Worm (Caenorhabditis elegans) whole organism, young adult: Measurements from ENCODE around the gene fbxb-1.

Experiments used
- F10E7.11 ChIP-seq: sonication (generic microtip); optimal IDR thresholded peaks from 2 replicates; lab custom pipeline; 2017; ENCODE audit warnings: mild to moderate bottlenecking, missing genetic modification characterization, moderate library complexity, missing compliant biosample characterization
- Y53G8AR.9 ChIP-seq: fragments of 200-800 bp; sonication (Bioruptor generic); conservative IDR thresholded peaks from 2 replicates; pipeline ENCODE4 v1.3.6; 2022; ENCODE audit warnings: missing genetic modification reagents, missing genetic modification characterization, missing compliant biosample characterization
- ama-1 ChIP-seq, 3 experiments: fragments of 150-350 bp in 1 of 3; sonication (generic microtip) in 2 of 3; optimal IDR thresholded peaks; 2 replicates each; lab custom pipeline; 2014 to 2018; ENCODE audit warnings: missing biosample characterization in 2 of 3, missing genetic modification characterization in 2 of 3, missing genetic modification reagents in 2 of 3
- bed-1 ChIP-seq: fragments of 200-800 bp; sonication (Bioruptor generic); IDR thresholded peaks from 2 replicates; pipeline ENCODE4 v1.3.6; 2022; ENCODE audit warnings: missing genetic modification reagents, missing genetic modification characterization, missing compliant biosample characterization
- ceh-40 ChIP-seq: fragments of 200-800 bp; sonication (Bioruptor generic); IDR thresholded peaks from 2 replicates; pipeline ENCODE4 v1.3.6; 2022; ENCODE audit warnings: missing genetic modification characterization, missing compliant biosample characterization
- efl-1 ChIP-seq: fragments of 150-350 bp; optimal IDR thresholded peaks from 2 replicates; lab custom pipeline; 2014; ENCODE audit warnings: missing biosample characterization, missing genetic modification reagents, missing genetic modification characterization
- nfya-2 ChIP-seq: fragments of 200-800 bp; sonication (Bioruptor generic); IDR thresholded peaks from 2 replicates; pipeline ENCODE4 v1.3.6; 2022; ENCODE audit warnings: missing genetic modification reagents, missing genetic modification characterization, missing compliant biosample characterization
- unc-62 ChIP-seq: fragments of 150-350 bp; optimal IDR thresholded peaks from 2 replicates; lab custom pipeline; 2014; ENCODE audit warnings: missing biosample characterization, missing genetic modification reagents, missing genetic modification characterization

ce11 chrV:19217675-19218074 is 22.5 kb upstream of the fbxb-1 start, which contains the start of gene oac-49:
- TF ChIP-seq efl-1 (GFP tag; lab: Kevin White, UChicago) (no peak), nfya-2 (GFP tag; lab: Robert Waterston, UW) (no peak), Y53G8AR.9 (GFP tag; lab: Robert Waterston, UW) (no peak), ama-1 (optimal IDR thresholded peaks at IDR 0.05; lab: Kevin White, UChicago) (no peak), ama-1 (GFP tag; optimal IDR thresholded peaks at IDR 0.05; lab: Kevin White, UChicago) (no peak), unc-62 (GFP tag; lab: Kevin White, UChicago) (no peak), F10E7.11 (tag; lab: Kevin White, UChicago) (no peak), bed-1 (no peak), ceh-40 (GFP tag; lab: Robert Waterston, UW) (no peak)
